Fruit fly (Drosophila melanogaster) whole organism, adult: ENCODE data around the gene Ptpmeg.

Experiments
- CG11617 ChIP-seq: fragments of 200-800 bp; sonication (Bioruptor generic); optimal IDR thresholded peaks from 2 replicates; lab custom pipeline; 2017; ENCODE audit warnings: mild to moderate bottlenecking, missing biosample characterization, missing genetic modification reagents, missing genetic modification characterization
- CG12768 ChIP-seq: fragments of 200-800 bp; sonication (Bioruptor generic); optimal IDR thresholded peaks from 2 replicates; lab custom pipeline; 2017; ENCODE audit warnings: missing biosample characterization, missing genetic modification characterization, mild to moderate bottlenecking, moderate library complexity, missing genetic modification reagents
- CG1620 ChIP-seq: fragments of 200-800 bp; sonication (Bioruptor generic); optimal IDR thresholded peaks from 2 replicates; lab custom pipeline; 2016; ENCODE audit warnings: missing biosample characterization, missing genetic modification characterization
- CG33017 ChIP-seq: fragments of 200-800 bp; sonication (Bioruptor generic); optimal IDR thresholded peaks from 2 replicates; lab custom pipeline; 2018; ENCODE audit warnings: missing biosample characterization, mild to moderate bottlenecking, missing genetic modification characterization, moderate library complexity
- CG7045 ChIP-seq: fragments of 200-800 bp; sonication (Bioruptor generic); optimal IDR thresholded peaks from 2 replicates; lab custom pipeline; 2017; ENCODE audit warnings: missing biosample characterization, mild to moderate bottlenecking, missing genetic modification characterization
- Clk ChIP-seq: fragments of 200-800 bp; sonication (Bioruptor generic); optimal IDR thresholded peaks from 2 replicates; lab custom pipeline; 2017; ENCODE audit warnings: missing biosample characterization, missing genetic modification characterization
- Crg-1 ChIP-seq: fragments of 200-800 bp; sonication (Bioruptor generic); optimal IDR thresholded peaks from 2 replicates; lab custom pipeline; 2016; ENCODE audit warnings: missing biosample characterization, missing genetic modification characterization
- Hr96 ChIP-seq: fragments of 200-800 bp; sonication (Bioruptor generic); optimal IDR thresholded peaks from 2 replicates; lab custom pipeline; 2016; ENCODE audit warnings: missing biosample characterization, missing genetic modification characterization
- cnc ChIP-seq, 2 experiments: fragments of >200 bp; optimal IDR thresholded peaks; 2 replicates each; lab custom pipeline; 2017
- kay ChIP-seq: fragments of 200-800 bp; sonication (Bioruptor generic); peaks from one replicate; lab custom pipeline; 2016; ENCODE audit warnings: missing biosample characterization, missing genetic modification characterization, borderline replicate concordance
- ovo ChIP-seq: fragments of 200-800 bp; sonication (Bioruptor generic); optimal IDR thresholded peaks from 2 replicates; lab custom pipeline; 2016; ENCODE audit warnings: missing biosample characterization, missing genetic modification characterization
- pad ChIP-seq: fragments of 200-800 bp; sonication (Bioruptor generic); optimal IDR thresholded peaks from 3 replicates; lab custom pipeline; 2017; ENCODE audit warnings: missing biosample characterization, missing genetic modification characterization, mild to moderate bottlenecking, moderate library complexity, missing genetic modification reagents
- toe ChIP-seq: fragments of 200-800 bp; sonication (Bioruptor generic); optimal IDR thresholded peaks from 2 replicates; lab custom pipeline; 2016; ENCODE audit warnings: missing biosample characterization, missing genetic modification characterization

dm6 chr3L:340124-340523 is 12.2 kb downstream of the Ptpmeg start:
- TF ChIP-seq Crg-1 (GFP tag; lab: Kevin White, UChicago) = no peak
- TF ChIP-seq kay = peak; percentile 94
- TF ChIP-seq Hr96 (GFP tag; lab: Kevin White, UChicago) = no peak
- no peak for TF ChIP-seq CG33017
- no peak for TF ChIP-seq CG1620 (GFP tag; lab: Kevin White, UChicago)
- TF ChIP-seq pad = no peak
- no peak for TF ChIP-seq CG12768
- no peak for TF ChIP-seq cnc (optimal IDR thresholded peaks at IDR 0.05; lab: Kevin White, UChicago)
- no peak for TF ChIP-seq toe (GFP tag; lab: Kevin White, UChicago)
- no peak for TF ChIP-seq CG11617 (GFP tag; lab: Kevin White, UChicago)
- no peak for TF ChIP-seq Clk (GFP tag; lab: Kevin White, UChicago)
- TF ChIP-seq ovo (GFP tag; lab: Kevin White, UChicago) = no peak
- TF ChIP-seq CG7045 (GFP tag; lab: Kevin White, UChicago) = no peak
